Worm (Caenorhabditis elegans) whole organism, L4 larva: ENCODE measurements around the gene D1046.16.

Source experiments
- D1046.2 ChIP-seq: fragments of 200-800 bp; sonication (Bioruptor generic); IDR thresholded peaks from 2 replicates; pipeline ENCODE4 v1.3.6; 2022; ENCODE audit warnings: missing genetic modification characterization, missing compliant biosample characterization
- F10B5.3 ChIP-seq: sonication (generic microtip); optimal IDR thresholded peaks from 2 replicates; lab custom pipeline; 2016; ENCODE audit warnings: mild to moderate bottlenecking, missing genetic modification characterization, missing compliant biosample characterization
- F26F4.8 ChIP-seq: fragments of 200-800 bp; sonication (Bioruptor generic); conservative IDR thresholded peaks from 2 replicates; pipeline ENCODE4 v1.3.6; 2022; ENCODE audit warnings: missing genetic modification characterization, missing compliant biosample characterization
- F44E2.7 ChIP-seq: fragments of 200-800 bp; sonication (Bioruptor generic); IDR thresholded peaks from 2 replicates; pipeline ENCODE4 v2.1.2; 2022; ENCODE audit warnings: missing genetic modification characterization, missing compliant biosample characterization
- F49E8.2 ChIP-seq: sonication (generic microtip); optimal IDR thresholded peaks from 2 replicates; lab custom pipeline; 2016; ENCODE audit warnings: missing compliant biosample characterization, mild to moderate bottlenecking, missing genetic modification characterization, borderline replicate concordance
- R02D3.7 ChIP-seq: fragments of 150-350 bp; sonication (generic microtip); optimal IDR thresholded peaks from 3 replicates; lab custom pipeline; 2014; ENCODE audit warnings: missing biosample characterization, missing genetic modification characterization
- T20F7.1 ChIP-seq: fragments of 200-800 bp; sonication (Bioruptor generic); optimal IDR thresholded peaks from 2 replicates; lab custom pipeline; 2018; ENCODE audit warnings: mild to moderate bottlenecking, missing genetic modification characterization, missing compliant biosample characterization
- Y105C5A.15 ChIP-seq: fragments of 200-800 bp; sonication (Bioruptor generic); IDR thresholded peaks from 2 replicates; pipeline ENCODE4 v1.3.6; 2022; ENCODE audit warnings: missing genetic modification characterization, missing compliant biosample characterization
- ZK546.5 ChIP-seq, 2 experiments: sonication (generic microtip); optimal IDR thresholded peaks; 2 replicates each; lab custom pipeline; 2017; ENCODE audit warnings: missing biosample characterization in 2 of 2, missing genetic modification characterization in 2 of 2
- aha-1 ChIP-seq: fragments of 150-350 bp; peaks from one replicate; lab custom pipeline; 2014; ENCODE audit warnings: missing biosample characterization, missing genetic modification characterization
- aly-2 ChIP-seq: sonication (generic microtip); optimal IDR thresholded peaks from 2 replicates; lab custom pipeline; 2018; ENCODE audit warnings: missing biosample characterization, missing genetic modification characterization
- ama-1 ChIP-seq: fragments of 150-350 bp; optimal IDR thresholded peaks from 2 replicates; lab custom pipeline; 2014; ENCODE audit warnings: inconsistent platforms, mixed read lengths
- ceh-32 ChIP-seq: sonication (generic microtip); optimal IDR thresholded peaks from 2 replicates; lab custom pipeline; 2016; ENCODE audit warnings: mild to moderate bottlenecking, missing genetic modification characterization, missing compliant biosample characterization; ENCODE audit not compliant: poor library complexity
- ceh-44 ChIP-seq: fragments of 200-800 bp; sonication (Bioruptor generic); IDR thresholded peaks from 2 replicates; pipeline ENCODE4 v1.3.6; 2022; ENCODE audit warnings: missing genetic modification reagents, missing genetic modification characterization, missing compliant biosample characterization
- ceh-62 ChIP-seq: sonication (generic microtip); optimal IDR thresholded peaks from 2 replicates; lab custom pipeline; 2017; ENCODE audit warnings: missing biosample characterization, missing genetic modification characterization
- ceh-82 ChIP-seq: sonication (generic microtip); optimal IDR thresholded peaks from 2 replicates; lab custom pipeline; 2017; ENCODE audit warnings: missing biosample characterization, missing genetic modification characterization
- cey-2 ChIP-seq: sonication (generic microtip); optimal IDR thresholded peaks from 3 replicates; lab custom pipeline; 2017; ENCODE audit warnings: missing genetic modification characterization, mild to moderate bottlenecking, missing compliant biosample characterization, antibody characterized with exemption, borderline replicate concordance; ENCODE audit not compliant: insufficient read depth
- daf-8 ChIP-seq: fragments of 200-800 bp; sonication (Bioruptor generic); IDR thresholded peaks from 2 replicates; pipeline ENCODE4 v1.3.6; 2022; ENCODE audit warnings: missing genetic modification characterization, missing compliant biosample characterization
- dmd-8 ChIP-seq: fragments of 200-800 bp; sonication (Bioruptor generic); IDR thresholded peaks from 2 replicates; pipeline ENCODE4 v1.3.6; 2022; ENCODE audit warnings: missing genetic modification characterization, missing compliant biosample characterization
- egl-27 ChIP-seq: sonication (generic microtip); optimal IDR thresholded peaks from 3 replicates; lab custom pipeline; 2017; ENCODE audit warnings: missing biosample characterization, missing genetic modification reagents, missing genetic modification characterization
- hif-1 ChIP-seq, 2 experiments: sonication (generic microtip); optimal IDR thresholded peaks; 2 replicates each; lab custom pipeline; 2016 to 2017; ENCODE audit warnings: missing compliant biosample characterization in 2 of 2, missing genetic modification characterization in 2 of 2, missing genetic modification reagents in 2 of 2, missing genotype in 2 of 2, mild to moderate bottlenecking in 1 of 2
- hlh-30 ChIP-seq: sonication (generic microtip); optimal IDR thresholded peaks from 2 replicates; lab custom pipeline; 2017; ENCODE audit warnings: antibody characterized with exemption, mild to moderate bottlenecking, missing genetic modification characterization, missing compliant biosample characterization; ENCODE audit not compliant: insufficient read depth
- lin-29 ChIP-seq: fragments of 200-800 bp; sonication (Bioruptor generic); IDR thresholded peaks from 2 replicates; pipeline ENCODE4 v1.3.6; 2022; ENCODE audit warnings: missing genetic modification reagents, missing genetic modification characterization, missing compliant biosample characterization
- madf-5 ChIP-seq, 2 experiments: fragments of 200-800 bp; sonication (Bioruptor generic); IDR thresholded peaks; 2 replicates each; pipeline ENCODE4 v1.3.6; 2022; ENCODE audit warnings: missing compliant biosample characterization in 2 of 2, missing genetic modification characterization in 2 of 2
- madf-9 ChIP-seq: fragments of 200-800 bp; sonication (Bioruptor generic); conservative IDR thresholded peaks from 2 replicates; pipeline ENCODE4 v1.3.6; 2022; ENCODE audit warnings: missing genetic modification reagents, missing genetic modification characterization, missing compliant biosample characterization
- mes-2 ChIP-seq: sonication (generic microtip); optimal IDR thresholded peaks from 2 replicates; lab custom pipeline; 2016; ENCODE audit warnings: missing genotype, mild to moderate bottlenecking, missing genetic modification characterization, missing compliant biosample characterization; ENCODE audit not compliant: poor library complexity, severe bottlenecking
- mxl-2 ChIP-seq: fragments of 200-800 bp; sonication (Bioruptor generic); conservative IDR thresholded peaks from 2 replicates; pipeline ENCODE4 v1.3.6; 2022; ENCODE audit warnings: missing genetic modification reagents, missing genetic modification characterization, missing compliant biosample characterization
- nhr-10 ChIP-seq: fragments of 150-350 bp; optimal IDR thresholded peaks from 2 replicates; lab custom pipeline; 2014; ENCODE audit warnings: missing biosample characterization, missing genetic modification characterization
- nhr-11 ChIP-seq: fragments of 150-350 bp; optimal IDR thresholded peaks from 2 replicates; lab custom pipeline; 2014; ENCODE audit warnings: missing biosample characterization, missing genetic modification characterization
- nhr-111 ChIP-seq: fragments of 200-800 bp; sonication (Bioruptor generic); optimal IDR thresholded peaks from 2 replicates; lab custom pipeline; 2018; ENCODE audit warnings: mild to moderate bottlenecking, missing genetic modification characterization, missing compliant biosample characterization
- nhr-28 ChIP-seq: fragments of 150-350 bp; optimal IDR thresholded peaks from 2 replicates; lab custom pipeline; 2014; ENCODE audit warnings: missing biosample characterization, missing genetic modification characterization
- nhr-41 ChIP-seq: fragments of 200-800 bp; sonication (Bioruptor generic); IDR thresholded peaks from 2 replicates; pipeline ENCODE4 v1.3.6; 2022; ENCODE audit warnings: missing genetic modification reagents, missing genetic modification characterization, missing compliant biosample characterization
- nhr-42 ChIP-seq: fragments of 200-800 bp; sonication (Bioruptor generic); IDR thresholded peaks from 2 replicates; pipeline ENCODE4 v1.3.6; 2022; ENCODE audit warnings: missing genetic modification characterization, missing compliant biosample characterization
- nhr-6 ChIP-seq: fragments of 150-350 bp; optimal IDR thresholded peaks from 2 replicates; lab custom pipeline; 2014; ENCODE audit warnings: missing biosample characterization, missing genetic modification characterization
- nhr-76 ChIP-seq: fragments of 150-350 bp; optimal IDR thresholded peaks from 2 replicates; lab custom pipeline; 2014; ENCODE audit warnings: missing biosample characterization, missing genetic modification characterization
- pha-4 ChIP-seq, 2 experiments: fragments of 150-350 bp in 1 of 2; fragments of 200-800 bp in 1 of 2; sonication (Bioruptor generic) in 1 of 2; IDR thresholded peaks in 1 of 2; optimal IDR thresholded peaks in 1 of 2; 2 replicates each; pipeline versions ENCODE4 v1.3.6 to Lab custom; 2014 to 2022; ENCODE audit warnings: missing genetic modification characterization in 2 of 2, missing genetic modification reagents in 2 of 2, missing biosample characterization in 1 of 2, missing compliant biosample characterization in 1 of 2
- saeg-2 ChIP-seq: fragments of 200-800 bp; sonication (Bioruptor generic); IDR thresholded peaks from 2 replicates; pipeline ENCODE4 v1.3.6; 2022; ENCODE audit warnings: missing genetic modification reagents, missing genetic modification characterization, missing compliant biosample characterization
- sdz-12 ChIP-seq: fragments of 200-800 bp; sonication (Bioruptor generic); optimal IDR thresholded peaks from 2 replicates; lab custom pipeline; 2018; ENCODE audit warnings: mild to moderate bottlenecking, missing genetic modification characterization, missing compliant biosample characterization
- set-16 ChIP-seq: fragments of 200-800 bp; sonication (Bioruptor generic); IDR thresholded peaks from 2 replicates; pipeline ENCODE4 v1.3.6; 2022; ENCODE audit warnings: missing genetic modification reagents, missing genetic modification characterization, missing compliant biosample characterization
- skn-1 ChIP-seq: fragments of 150-350 bp; optimal IDR thresholded peaks from 2 replicates; lab custom pipeline; 2014; ENCODE audit warnings: missing biosample characterization, missing genetic modification characterization
- snpc-1.2 ChIP-seq: fragments of 200-800 bp; sonication (Bioruptor generic); IDR thresholded peaks from 2 replicates; pipeline ENCODE4 v1.3.6; 2022; ENCODE audit warnings: missing genetic modification reagents, missing genetic modification characterization, missing compliant biosample characterization
- tag-97 ChIP-seq: fragments of 200-800 bp; sonication (Bioruptor generic); IDR thresholded peaks from 2 replicates; pipeline ENCODE4 v1.3.6; 2022; ENCODE audit warnings: missing genetic modification characterization, missing compliant biosample characterization
- zfp-2 ChIP-seq: sonication (generic microtip); optimal IDR thresholded peaks from 2 replicates; lab custom pipeline; 2016; ENCODE audit warnings: mild to moderate bottlenecking, missing genetic modification characterization, missing compliant biosample characterization
- zip-11 ChIP-seq: fragments of 200-800 bp; sonication (Bioruptor generic); IDR thresholded peaks from 2 replicates; pipeline ENCODE4 v1.3.6; 2022; ENCODE audit warnings: missing genetic modification characterization, missing compliant biosample characterization
- zip-2 ChIP-seq: fragments of 150-350 bp; optimal IDR thresholded peaks from 2 replicates; lab custom pipeline; 2014; ENCODE audit warnings: missing biosample characterization, missing genetic modification characterization
- ztf-7 ChIP-seq: fragments of 150-350 bp; optimal IDR thresholded peaks from 2 replicates; lab custom pipeline; 2014; ENCODE audit warnings: missing biosample characterization, missing genetic modification characterization

Gene D1046.16

DNA sequence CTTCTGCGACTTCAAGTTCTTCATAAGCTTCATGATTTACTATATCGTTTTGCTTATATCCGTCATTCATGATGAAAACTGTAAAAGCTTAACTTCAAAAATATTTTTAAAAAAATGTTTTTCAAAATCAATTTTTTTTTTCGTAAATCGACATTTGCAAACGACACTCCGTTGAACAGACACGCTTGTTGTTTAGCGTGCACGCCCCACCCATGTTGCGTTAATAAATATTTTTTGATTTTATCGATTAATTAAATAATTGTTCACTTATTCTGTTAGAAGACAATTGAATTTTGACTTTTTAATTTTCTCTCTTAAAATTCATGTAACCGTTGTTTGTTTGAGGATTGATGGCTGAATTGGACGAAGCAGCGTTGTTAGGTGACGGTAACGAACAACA, 4.0 kb downstream of the D1046.16 start, which contains the start of the genes D1046.2 and cfim-2 (continued):
- TF ChIP-seq skn-1 (no peak), F44E2.7 (GFP tag; lab: Robert Waterston, UW) (no peak), snpc-1.2 (GFP tag; lab: Robert Waterston, UW) (no peak), set-16 (no peak), ceh-82 (no peak), nhr-11 (tag; lab: Kevin White, UChicago) (no peak), nhr-28 (no peak), D1046.2 (GFP tag; lab: Robert Waterston, UW) (no peak), F10B5.3 (tag; lab: Kevin White, UChicago) (no peak), nhr-42 (GFP tag; lab: Robert Waterston, UW) (no peak), F26F4.8 (GFP tag; lab: Robert Waterston, UW) (no peak), mes-2 (tag; lab: Kevin White, UChicago) (peak; percentile 38), ceh-62 (tag; lab: Kevin White, UChicago) (no peak), saeg-2 (GFP tag; lab: Robert Waterston, UW) (no peak), T20F7.1 (GFP tag; lab: Kevin White, UChicago) (peak; percentile 97), tag-97 (no peak), nhr-111 (GFP tag; lab: Kevin White, UChicago) (no peak), lin-29 (GFP tag; lab: Robert Waterston, UW) (no peak)

DNA sequence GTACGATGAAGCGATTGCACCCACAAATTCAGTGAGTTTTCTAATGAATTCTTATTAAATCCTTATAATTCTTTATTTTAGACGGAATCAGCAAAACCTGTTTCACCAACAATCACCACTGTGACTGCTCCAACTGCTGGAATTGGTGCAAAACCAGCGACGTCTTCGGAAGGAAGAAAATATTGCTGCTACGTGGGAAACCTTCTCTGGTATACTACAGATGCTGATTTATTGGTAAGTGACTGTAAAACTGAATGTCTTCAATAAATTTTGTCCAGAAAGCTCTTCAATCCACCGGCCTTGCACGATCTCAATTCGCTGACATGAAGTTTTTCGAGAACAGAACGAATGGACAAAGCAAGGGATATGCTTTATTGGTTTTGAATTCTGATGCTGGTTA, 4.6 kb downstream of the D1046.16 start:
- 0 out of 2 replicates have a peak, but pooled peaks have one; percentile 55 for TF ChIP-seq D1046.2 (GFP tag; lab: Robert Waterston, UW)
- peak; percentile 90 for TF ChIP-seq aha-1 (tag; lab: Kevin White, UChicago)
- TF ChIP-seq dmd-8 (GFP tag; lab: Robert Waterston, UW): no peak

DNA sequence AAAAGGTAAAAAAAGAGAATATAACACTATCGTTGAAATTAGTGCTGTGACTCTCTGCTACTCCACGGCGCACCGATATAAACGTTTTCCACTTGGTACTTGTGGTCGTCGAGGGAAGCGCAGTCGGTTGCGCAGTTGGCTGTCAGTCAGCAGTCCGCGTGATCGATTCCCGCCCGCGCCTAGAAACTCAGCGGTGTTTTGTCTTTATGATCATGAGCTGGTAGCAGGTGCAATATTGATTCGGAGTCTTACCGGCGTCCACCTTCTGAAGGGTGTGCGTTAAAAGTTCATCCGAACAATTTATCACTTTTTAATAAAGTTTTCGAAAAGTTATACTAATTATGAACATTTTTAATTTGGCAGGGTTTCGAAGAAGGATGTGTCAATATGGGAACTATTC, 5.1 kb downstream of the D1046.16 start:
- TF ChIP-seq skn-1 (no peak), madf-9 (GFP tag; lab: Robert Waterston, UW) (peak; percentile 92), hlh-30 (tag; lab: Kevin White, UChicago) (peak; percentile 97), nhr-76 (tag; lab: Kevin White, UChicago) (no peak), madf-5 (GFP tag; IDR thresholded peaks at IDR 0.05; lab: Robert Waterston, UW) (peak; percentile 76 to 82), ceh-44 (peak; percentile 94), zip-11 (GFP tag; lab: Robert Waterston, UW) (0 out of 2 replicates have a peak, but pooled peaks have one; percentile 50), ceh-62 (tag; lab: Kevin White, UChicago) (no peak), ceh-32 (tag; lab: Kevin White, UChicago) (no peak), mxl-2 (GFP tag; lab: Robert Waterston, UW) (peak; percentile 72), nhr-111 (GFP tag; lab: Kevin White, UChicago) (peak; percentile 92), daf-8 (GFP tag; lab: Robert Waterston, UW) (peak; percentile 89; the same call in 1 of the 2 replicates), lin-29 (GFP tag; lab: Robert Waterston, UW) (peak; percentile 73; the same call in 1 of the 2 replicates), Y105C5A.15 (GFP tag; lab: Robert Waterston, UW) (0 out of 2 replicates have a peak, but pooled peaks have one; percentile 41), ama-1 (lab: Kevin White, UChicago) (peak; percentile 41), ztf-7 (tag; lab: Kevin White, UChicago) (peak; percentile 89), F49E8.2 (tag; lab: Kevin White, UChicago) (peak; percentile 70), saeg-2 (GFP tag; lab: Robert Waterston, UW) (peak; percentile 81), zip-2 (tag; lab: Kevin White, UChicago) (peak; percentile 37), set-16 (peak; percentile 80; the same call in 1 of the 2 replicates), egl-27 (tag; lab: Kevin White, UChicago) (peak; percentile 51), pha-4 (GFP tag; IDR thresholded peaks at IDR 0.05; lab: Robert Waterston, UW) (peak; percentile 96), pha-4 (tag; optimal IDR thresholded peaks at IDR 0.05; lab: Kevin White, UChicago) (no peak), sdz-12 (GFP tag; lab: Kevin White, UChicago) (peak; percentile 88), hif-1 (tag; optimal IDR thresholded peaks at IDR 0.05; lab: Kevin White, UChicago) (peak; percentile 45 to 61), aly-2 (tag; lab: Kevin White, UChicago) (no peak), ZK546.5 (tag; optimal IDR thresholded peaks at IDR 0.05; lab: Kevin White, UChicago) (no peak), nhr-41 (GFP tag; lab: Robert Waterston, UW) (peak; percentile 87), ceh-82 (no peak), zfp-2 (peak; percentile 64), R02D3.7 (tag; lab: Kevin White, UChicago) (peak; percentile 41), nhr-10 (tag; lab: Kevin White, UChicago) (no peak), nhr-6 (tag; lab: Kevin White, UChicago) (peak; percentile 88), cey-2 (peak; percentile 60), nhr-11 (tag; lab: Kevin White, UChicago) (peak; percentile 16)
